Fruit fly (Drosophila melanogaster) ovary, adult (tissue): ENCODE data around the gene sunz.

ENCODE experiments used
- CG17801 ChIP-seq: fragments of 200-800 bp; optimal IDR thresholded peaks from 2 replicates; lab custom pipeline; 2019; ENCODE audit warnings: missing biosample characterization, mild to moderate bottlenecking, missing genetic modification characterization, moderate library complexity; ENCODE audit not compliant: partially characterized antibody

The sunz gene

dm6 chr3R:6664371-6665116 is 34.6 kb downstream of the sunz start:
- TF ChIP-seq CG17801 (GFP tag; lab: Kevin White, UChicago): no peak

dm6 chr3R:6665117-6665654 is 35.2 kb downstream of the sunz start:
- no peak for TF ChIP-seq CG17801 (GFP tag; lab: Kevin White, UChicago)

- no peak for TF ChIP-seq CG17801 (GFP tag; lab: Kevin White, UChicago)
These were observed 37.3 kb downstream of the sunz start for dm6 chr3R:6667245-6667644.

dm6 chr3R:6668234-6668633 is 38.3 kb downstream of the sunz start:
- no peak for TF ChIP-seq CG17801 (GFP tag; lab: Kevin White, UChicago)

dm6 chr3R:6672303-6673007 is 42.5 kb downstream of the sunz start:
- TF ChIP-seq CG17801 (GFP tag; lab: Kevin White, UChicago): no peak

dm6 chr3R:6674548-6674947 is 44.6 kb downstream of the sunz start:
- no peak for TF ChIP-seq CG17801 (GFP tag; lab: Kevin White, UChicago)

dm6 chr3R:6678480-6678879 is 48.5 kb downstream of the sunz start, which contains the start of gene lab:
lab (minus strand) TSS chr3R:6678590.
- no peak for TF ChIP-seq CG17801 (GFP tag; lab: Kevin White, UChicago)
